Worm (Caenorhabditis elegans) whole organism, L1 larva: ENCODE data around the gene Y17G9A.4.
A peak's percentile ranks its signal among the peaks of the same experiment; 100 is the strongest.

Experiments used
- C16A3.4 ChIP-seq: fragments of 150-350 bp; optimal IDR thresholded peaks from 2 replicates; lab custom pipeline; 2014; ENCODE audit warnings: missing biosample characterization, missing genetic modification characterization
- C34B4.2 ChIP-seq: sonication (generic microtip); optimal IDR thresholded peaks from 2 replicates; lab custom pipeline; 2017; ENCODE audit warnings: mild to moderate bottlenecking, missing genetic modification characterization, missing compliant biosample characterization
- F16B12.6 ChIP-seq: fragments of 150-350 bp; optimal IDR thresholded peaks from 2 replicates; lab custom pipeline; 2014; ENCODE audit warnings: missing biosample characterization, missing genetic modification characterization
- ama-1 ChIP-seq: fragments of 150-350 bp; optimal IDR thresholded peaks from 2 replicates; lab custom pipeline; 2014
- ceh-82 ChIP-seq, 3 experiments: fragments of 150-350 bp in 1 of 3; sonication (generic microtip) in 2 of 3; optimal IDR thresholded peaks; 2 replicates each; lab custom pipeline; 2014 to 2017; ENCODE audit warnings: missing biosample characterization in 3 of 3, missing genetic modification characterization in 3 of 3
- dpl-1 ChIP-seq, 3 experiments: fragments of 150-350 bp in 2 of 3; sonication (generic microtip) in 1 of 3; optimal IDR thresholded peaks; 2 replicates each; lab custom pipeline; 2014 to 2017; ENCODE audit warnings: missing biosample characterization in 3 of 3, missing genetic modification characterization in 3 of 3, missing genetic modification reagents in 3 of 3
- dsc-1 ChIP-seq: sonication (generic microtip); optimal IDR thresholded peaks from 2 replicates; lab custom pipeline; 2016; ENCODE audit warnings: mild to moderate bottlenecking, missing genetic modification characterization, missing compliant biosample characterization
- efl-1 ChIP-seq, 4 experiments: fragments of 150-350 bp; optimal IDR thresholded peaks in 3 of 4; peaks in 1 of 4; 1 replicate in 1 of 4; 2 replicates in 3 of 4; lab custom pipeline; 2014; ENCODE audit warnings: missing biosample characterization in 2 of 4, missing genetic modification characterization in 2 of 4, missing genetic modification reagents in 2 of 4
- egl-13 ChIP-seq: sonication (generic microtip); optimal IDR thresholded peaks from 2 replicates; lab custom pipeline; 2016; ENCODE audit warnings: missing genotype, missing genetic modification reagents, missing genetic modification characterization, missing compliant biosample characterization
- elt-3 ChIP-seq, 6 experiments: fragments of 150-350 bp in 1 of 6; sonication (generic microtip); optimal IDR thresholded peaks; 2 replicates each; lab custom pipeline; 2017 to 2018; ENCODE audit warnings: missing biosample characterization in 6 of 6, missing genetic modification characterization in 6 of 6, inconsistent platforms in 1 of 6
- ets-5 ChIP-seq: fragments of 200-800 bp; sonication (Bioruptor generic); IDR thresholded peaks from 2 replicates; pipeline ENCODE4 v1.3.6; 2022; ENCODE audit warnings: missing genetic modification characterization, missing compliant biosample characterization
- fkh-8 ChIP-seq: sonication (generic microtip); optimal IDR thresholded peaks from 2 replicates; lab custom pipeline; 2016; ENCODE audit warnings: mild to moderate bottlenecking, missing genetic modification characterization, missing compliant biosample characterization
- fos-1 ChIP-seq: fragments of 150-350 bp; optimal IDR thresholded peaks from 2 replicates; lab custom pipeline; 2014; ENCODE audit warnings: missing biosample characterization, missing genetic modification characterization
- hpl-2 ChIP-seq: fragments of 150-350 bp; optimal IDR thresholded peaks from 2 replicates; lab custom pipeline; 2014; ENCODE audit warnings: missing biosample characterization, missing genetic modification reagents, missing genetic modification characterization
- isw-1 ChIP-seq: fragments of 200-800 bp; sonication (Bioruptor generic); IDR thresholded peaks from 2 replicates; pipeline ENCODE4 v1.3.6; 2022; ENCODE audit warnings: missing genetic modification characterization, missing compliant biosample characterization
- jun-1 ChIP-seq: fragments of 150-350 bp; optimal IDR thresholded peaks from 2 replicates; lab custom pipeline; 2014; ENCODE audit warnings: missing biosample characterization, missing genetic modification reagents, missing genetic modification characterization
- lin-13 ChIP-seq: fragments of 150-350 bp; optimal IDR thresholded peaks from 2 replicates; lab custom pipeline; 2014; ENCODE audit warnings: missing biosample characterization, missing genetic modification reagents, missing genetic modification characterization
- lin-15B ChIP-seq: fragments of 150-350 bp; sonication (generic microtip); optimal IDR thresholded peaks from 3 replicates; lab custom pipeline; 2014; ENCODE audit warnings: missing biosample characterization, missing genetic modification characterization
- lin-35 ChIP-seq, 2 experiments: fragments of 150-350 bp; optimal IDR thresholded peaks; 2 replicates each; lab custom pipeline; 2014; ENCODE audit warnings: missing biosample characterization in 2 of 2, missing genetic modification characterization in 2 of 2, missing genetic modification reagents in 2 of 2
- lin-39 ChIP-seq: fragments of 150-350 bp; optimal IDR thresholded peaks from 2 replicates; lab custom pipeline; 2014; ENCODE audit warnings: missing biosample characterization, missing genetic modification reagents, missing genetic modification characterization
- lsy-2 ChIP-seq, 2 experiments: fragments of 150-350 bp; optimal IDR thresholded peaks; 2 replicates each; lab custom pipeline; 2014; ENCODE audit warnings: missing biosample characterization in 2 of 2, missing genetic modification characterization in 2 of 2
- mab-9 ChIP-seq: fragments of 200-800 bp; sonication (Bioruptor generic); IDR thresholded peaks from 2 replicates; pipeline ENCODE4 v1.3.6; 2022; ENCODE audit warnings: missing genetic modification reagents, missing genetic modification characterization, missing compliant biosample characterization
- mdl-1 ChIP-seq, 2 experiments: fragments of 150-350 bp; optimal IDR thresholded peaks; 2 replicates each; lab custom pipeline; 2014 to 2017; ENCODE audit warnings: missing biosample characterization in 2 of 2, missing genetic modification characterization in 2 of 2, inconsistent platforms in 1 of 2
- mef-2 ChIP-seq: fragments of 150-350 bp; optimal IDR thresholded peaks from 2 replicates; lab custom pipeline; 2014; ENCODE audit warnings: missing biosample characterization, missing genetic modification characterization
- nhr-19 ChIP-seq: fragments of 200-800 bp; sonication (Bioruptor generic); conservative IDR thresholded peaks from 2 replicates; pipeline ENCODE4 v1.3.6; 2022; ENCODE audit warnings: missing genetic modification characterization, missing compliant biosample characterization
- nhr-20 ChIP-seq: sonication (generic microtip); optimal IDR thresholded peaks from 2 replicates; lab custom pipeline; 2016; ENCODE audit warnings: mild to moderate bottlenecking, missing genetic modification characterization, missing compliant biosample characterization
- nhr-47 ChIP-seq: sonication (generic microtip); optimal IDR thresholded peaks from 2 replicates; lab custom pipeline; 2016; ENCODE audit warnings: mild to moderate bottlenecking, missing genetic modification characterization, moderate library complexity, missing compliant biosample characterization
- nhr-71 ChIP-seq: sonication (generic microtip); optimal IDR thresholded peaks from 2 replicates; lab custom pipeline; 2016; ENCODE audit warnings: mild to moderate bottlenecking, missing genetic modification characterization, moderate library complexity, missing compliant biosample characterization
- nhr-85 ChIP-seq: sonication (generic microtip); peaks from one replicate; lab custom pipeline; 2016; ENCODE audit warnings: missing genetic modification characterization, inconsistent platforms, missing compliant biosample characterization
- nhr-90 ChIP-seq: sonication (generic microtip); optimal IDR thresholded peaks from 2 replicates; lab custom pipeline; 2016; ENCODE audit warnings: mild to moderate bottlenecking, missing genetic modification characterization, missing compliant biosample characterization; ENCODE audit not compliant: poor library complexity
- pqm-1 ChIP-seq: sonication (generic microtip); optimal IDR thresholded peaks from 3 replicates; lab custom pipeline; 2017; ENCODE audit warnings: missing biosample characterization, missing genetic modification characterization
- rnt-1 ChIP-seq: sonication (generic microtip); optimal IDR thresholded peaks from 2 replicates; lab custom pipeline; 2016; ENCODE audit warnings: mild to moderate bottlenecking, missing genetic modification characterization, moderate library complexity, missing compliant biosample characterization
- skn-1 ChIP-seq: fragments of 150-350 bp; optimal IDR thresholded peaks from 2 replicates; lab custom pipeline; 2014; ENCODE audit warnings: missing biosample characterization, missing genetic modification characterization
- snpc-4 ChIP-seq: fragments of 150-350 bp; optimal IDR thresholded peaks from 2 replicates; lab custom pipeline; 2014; ENCODE audit warnings: missing biosample characterization, missing genetic modification characterization
- snu-23 ChIP-seq: sonication (generic microtip); optimal IDR thresholded peaks from 2 replicates; lab custom pipeline; 2016; ENCODE audit warnings: missing genetic modification characterization, missing compliant biosample characterization
- sox-4 ChIP-seq: sonication (generic microtip); optimal IDR thresholded peaks from 2 replicates; lab custom pipeline; 2016; ENCODE audit warnings: missing genetic modification characterization, missing compliant biosample characterization
- swsn-7 ChIP-seq: sonication (generic microtip); optimal IDR thresholded peaks from 2 replicates; lab custom pipeline; 2016; ENCODE audit warnings: missing genetic modification characterization, missing compliant biosample characterization
- tbx-2 ChIP-seq: sonication (generic microtip); optimal IDR thresholded peaks from 2 replicates; lab custom pipeline; 2016; ENCODE audit warnings: missing genetic modification characterization, missing compliant biosample characterization
- unc-130 ChIP-seq: fragments of 150-350 bp; optimal IDR thresholded peaks from 2 replicates; lab custom pipeline; 2017; ENCODE audit warnings: missing biosample characterization, missing genetic modification characterization, inconsistent platforms
- unc-86 ChIP-seq: sonication (generic microtip); optimal IDR thresholded peaks from 2 replicates; lab custom pipeline; 2016; ENCODE audit warnings: missing genetic modification characterization, missing compliant biosample characterization
- unc-98 ChIP-seq: fragments of 200-800 bp; sonication (Bioruptor generic); IDR thresholded peaks from 2 replicates; pipeline ENCODE4 v1.3.6; 2022; ENCODE audit warnings: missing genetic modification characterization, missing compliant biosample characterization
- xbp-1 ChIP-seq: sonication (generic microtip); optimal IDR thresholded peaks from 2 replicates; lab custom pipeline; 2016; ENCODE audit warnings: missing genetic modification characterization, missing compliant biosample characterization
- zag-1 ChIP-seq: fragments of 150-350 bp; optimal IDR thresholded peaks from 2 replicates; lab custom pipeline; 2014; ENCODE audit warnings: missing biosample characterization, missing genetic modification characterization

Y17G9A.4 gene

ce11 chrIV:4814185-4814584, 47.2 kb downstream of the Y17G9A.4 start, which contains the start of gene srw-94:
srw-94 (plus strand) TSS chrIV:4814485.
- no peak for TF ChIP-seq lin-13 (GFP tag; lab: Kevin White, UChicago)
- no peak for TF ChIP-seq C34B4.2 (tag; lab: Kevin White, UChicago)
- TF ChIP-seq jun-1 = no peak
- TF ChIP-seq lin-39 = no peak
- no peak for TF ChIP-seq nhr-47 (tag; lab: Kevin White, UChicago)
- no peak for TF ChIP-seq mef-2 (tag; lab: Kevin White, UChicago)
- no peak for TF ChIP-seq ets-5 (GFP tag; lab: Robert Waterston, UW)
- TF ChIP-seq nhr-71 (tag; lab: Kevin White, UChicago) = no peak
- TF ChIP-seq efl-1 (optimal IDR thresholded peaks at IDR 0.05; lab: Kevin White, UChicago) = no peak
- no peak for TF ChIP-seq efl-1 (GFP tag; optimal IDR thresholded peaks at IDR 0.05 in 1 of 2; lab: Kevin White, UChicago)
- no peak for TF ChIP-seq dsc-1 (tag; lab: Kevin White, UChicago)
- no peak for TF ChIP-seq unc-98 (GFP tag; lab: Robert Waterston, UW)
- TF ChIP-seq pqm-1 (tag; lab: Kevin White, UChicago) = no peak

ce11 chrIV:4811863-4812262, 49.5 kb downstream of the Y17G9A.4 start, which contains the start of gene srw-95:
srw-95 (plus strand) TSS chrIV:4812075.
- TF ChIP-seq sox-4 (tag; lab: Kevin White, UChicago) (no peak), efl-1 (optimal IDR thresholded peaks at IDR 0.05; lab: Kevin White, UChicago) (no peak), efl-1 (GFP tag; optimal IDR thresholded peaks at IDR 0.05 in 1 of 2; lab: Kevin White, UChicago) (peak in 1 of 2 experiments; percentile 83)

ce11 chrIV:4810377-4810984, 50.9 kb downstream of the Y17G9A.4 start, which contains the start of gene eif-1.A:
eif-1.A (plus strand) TSS chrIV:4810934.
- peak; percentile 28; the same call in 1 of the 2 replicates for TF ChIP-seq isw-1
- peak; percentile 54 to 75 for TF ChIP-seq lin-35 (GFP tag; optimal IDR thresholded peaks at IDR 0.05; lab: Kevin White, UChicago)
- peak; percentile 63 to 85 for TF ChIP-seq lsy-2 (tag; optimal IDR thresholded peaks at IDR 0.05; lab: Kevin White, UChicago)
- peak; percentile 54 for TF ChIP-seq nhr-90 (tag; lab: Kevin White, UChicago)
- peak; percentile 34 for TF ChIP-seq fkh-8 (tag; lab: Kevin White, UChicago)
- no peak for TF ChIP-seq snpc-4
- TF ChIP-seq fos-1 = peak; percentile 4
- TF ChIP-seq unc-86 (tag; lab: Kevin White, UChicago) = peak; percentile 7
- TF ChIP-seq hpl-2 = peak; percentile 26
- peak; percentile 13 for TF ChIP-seq egl-13 (tag; lab: Kevin White, UChicago)
- TF ChIP-seq rnt-1 (tag; lab: Kevin White, UChicago) = peak; percentile 51
- TF ChIP-seq C34B4.2 (tag; lab: Kevin White, UChicago) = no peak
- TF ChIP-seq ets-5 (GFP tag; lab: Robert Waterston, UW) = no peak
- peak; percentile 72 for TF ChIP-seq unc-130 (tag; lab: Kevin White, UChicago)
- TF ChIP-seq skn-1 (tag; lab: Kevin White, UChicago) = peak; percentile 81
- TF ChIP-seq zag-1 (tag; lab: Kevin White, UChicago) = no peak
- no peak for TF ChIP-seq mdl-1 (tag; optimal IDR thresholded peaks at IDR 0.05; lab: Kevin White, UChicago)
- peak; percentile 75 for TF ChIP-seq snu-23
- peak in 1 of 6 experiments; percentile 61 for TF ChIP-seq elt-3 (tag; optimal IDR thresholded peaks at IDR 0.05; lab: Kevin White, UChicago)
- TF ChIP-seq F16B12.6 (tag; lab: Kevin White, UChicago) = peak; percentile 82
- peak; percentile 35 for TF ChIP-seq tbx-2 (tag; lab: Kevin White, UChicago)
- peak; percentile 61 for TF ChIP-seq nhr-47 (tag; lab: Kevin White, UChicago)
- TF ChIP-seq mab-9 (GFP tag; lab: Robert Waterston, UW) = no peak
- peak; percentile 45 for TF ChIP-seq xbp-1 (tag; lab: Kevin White, UChicago)
- TF ChIP-seq ceh-82 (tag; optimal IDR thresholded peaks at IDR 0.05; lab: Kevin White, UChicago) = peak; percentile 18 to 62 (median 43)
- TF ChIP-seq nhr-19 (GFP tag; lab: Robert Waterston, UW) = no peak
- TF ChIP-seq dpl-1 (GFP tag; optimal IDR thresholded peaks at IDR 0.05; lab: Kevin White, UChicago) = peak; percentile 54 to 72 (median 59)
- TF ChIP-seq efl-1 (optimal IDR thresholded peaks at IDR 0.05; lab: Kevin White, UChicago) = peak; percentile 63 to 66
- peak; percentile 69 to 96 for TF ChIP-seq efl-1 (GFP tag; optimal IDR thresholded peaks at IDR 0.05 in 1 of 2; lab: Kevin White, UChicago)
- TF ChIP-seq lin-39 = peak; percentile 12
- peak; percentile 54 for TF ChIP-seq nhr-20 (tag; lab: Kevin White, UChicago)
- TF ChIP-seq lin-15B (tag; lab: Kevin White, UChicago) = peak; percentile 59
- no peak for TF ChIP-seq mef-2 (tag; lab: Kevin White, UChicago)
- peak; percentile 6 for TF ChIP-seq lin-13 (GFP tag; lab: Kevin White, UChicago)
- no peak for TF ChIP-seq ama-1 (lab: Kevin White, UChicago)
- peak; percentile 61 for TF ChIP-seq nhr-85 (tag; lab: Kevin White, UChicago)
- peak; percentile 75 for TF ChIP-seq C16A3.4 (tag; lab: Kevin White, UChicago)
- TF ChIP-seq nhr-71 (tag; lab: Kevin White, UChicago) = peak; percentile 63
- peak; percentile 47 for TF ChIP-seq swsn-7 (tag; lab: Kevin White, UChicago)
